Worm (Caenorhabditis elegans): ENCODE results near the gene pcp-2.
A peak's percentile ranks its signal among the peaks of the same experiment; 100 is the strongest.

The pcp-2 gene

DNA sequence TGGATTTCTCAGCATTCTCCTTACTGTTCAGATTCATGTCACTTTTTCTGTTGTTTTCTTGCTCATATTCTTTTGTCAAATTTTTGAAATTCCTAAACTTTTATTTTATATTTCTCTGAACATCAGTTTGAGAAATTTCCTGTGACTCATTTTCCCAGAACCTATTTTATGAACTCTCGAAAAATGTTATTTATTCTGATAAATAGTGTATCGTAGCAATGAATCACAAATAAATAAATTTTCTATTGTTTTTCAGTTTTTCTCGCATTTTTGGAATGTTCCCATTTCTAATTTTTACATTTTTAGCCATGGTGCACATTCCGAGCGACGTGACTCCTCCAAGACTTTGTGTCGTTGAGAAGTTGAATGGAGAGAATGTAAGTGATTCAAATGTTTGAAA, 46.1 kb downstream of the pcp-2 start, which contains the start of gene nrfl-1:
nrfl-1 (plus strand) TSS at position 301 of the 400 bp plus-strand sequence.
- TF ChIP-seq skn-1 (tag; optimal IDR thresholded peaks at IDR 0.05) (no peak), pha-4 (tag; optimal IDR thresholded peaks at IDR 0.05) (no peak), egl-5 (tag; optimal IDR thresholded peaks at IDR 0.05) (no peak), lin-39 (tag; optimal IDR thresholded peaks at IDR 0.05) (no peak), ztf-11 (tag; optimal IDR thresholded peaks at IDR 0.05) (no peak), fos-1 (tag; optimal IDR thresholded peaks at IDR 0.05) (no peak), egl-27 (tag; optimal IDR thresholded peaks at IDR 0.05) (no peak), ceh-9 (tag; optimal IDR thresholded peaks at IDR 0.05) (no peak), nhr-23 (tag; optimal IDR thresholded peaks at IDR 0.05) (no peak), lin-15B (tag; optimal IDR thresholded peaks at IDR 0.05) (no peak), mdl-1 (tag; optimal IDR thresholded peaks at IDR 0.05) (no peak)

DNA sequence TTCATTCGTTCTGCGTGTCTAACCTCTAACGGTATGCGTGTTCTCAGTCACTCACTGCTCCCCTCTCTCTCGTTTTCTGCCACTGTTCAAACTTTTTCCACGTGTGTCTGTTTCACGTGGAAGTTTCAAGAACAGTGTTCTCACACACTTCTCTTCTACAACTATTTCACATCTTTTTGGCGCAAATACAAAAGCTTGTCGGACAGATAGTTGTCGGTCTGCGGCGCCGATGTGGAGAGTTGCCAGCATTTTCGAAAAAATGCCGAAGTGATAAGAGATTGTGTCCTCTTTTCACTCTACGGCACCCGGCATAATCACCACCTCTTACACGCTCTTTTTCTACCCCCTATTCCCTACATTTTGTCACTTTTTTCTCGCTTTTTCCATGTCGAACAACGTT, 46.6 kb downstream of the pcp-2 start:
- TF ChIP-seq pha-4 (tag; optimal IDR thresholded peaks at IDR 0.05) (peak; percentile 31), elt-2 (tag; optimal IDR thresholded peaks at IDR 0.05) (peak; percentile 79), pqm-1 (tag; optimal IDR thresholded peaks at IDR 0.05) (peak; percentile 14), ztf-4 (tag; optimal IDR thresholded peaks at IDR 0.05) (no peak)

DNA sequence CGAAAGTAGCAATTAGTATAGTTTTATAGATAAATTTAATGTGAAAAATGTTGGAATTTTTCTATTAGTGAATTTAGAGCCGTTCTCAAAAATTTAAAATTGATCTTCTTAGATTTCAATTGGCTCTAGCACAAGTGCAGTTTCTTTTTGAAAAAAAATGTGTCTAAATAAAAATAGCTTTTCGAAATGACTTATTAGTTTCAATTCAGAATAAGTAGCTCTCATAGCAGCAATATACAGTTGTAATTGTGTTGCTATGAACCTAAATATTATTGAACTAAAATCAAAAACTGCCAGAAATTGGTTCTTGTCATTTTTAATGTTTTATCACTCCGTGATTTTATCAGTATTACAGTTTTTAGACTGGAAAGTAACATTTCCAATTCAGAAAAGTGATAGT, 47.2 kb downstream of the pcp-2 start:
- TF ChIP-seq pha-4 (tag; optimal IDR thresholded peaks at IDR 0.05) (no peak), aly-2 (tag; optimal IDR thresholded peaks at IDR 0.05) (no peak), ztf-4 (tag; optimal IDR thresholded peaks at IDR 0.05) (no peak), tbx-2 (tag; optimal IDR thresholded peaks at IDR 0.05) (no peak), hmg-11 (tag; optimal IDR thresholded peaks at IDR 0.05) (no peak), snpc-4 (tag; optimal IDR thresholded peaks at IDR 0.05) (no peak), lsy-12 (tag; optimal IDR thresholded peaks at IDR 0.05) (no peak), ceh-82 (tag; optimal IDR thresholded peaks at IDR 0.05) (no peak), nhr-77 (tag; optimal IDR thresholded peaks at IDR 0.05) (no peak), egl-5 (tag; optimal IDR thresholded peaks at IDR 0.05) (no peak), daf-12 (tag; optimal IDR thresholded peaks at IDR 0.05) (no peak), skn-1 (tag; optimal IDR thresholded peaks at IDR 0.05) (no peak), egl-27 (tag; optimal IDR thresholded peaks at IDR 0.05) (no peak)

DNA sequence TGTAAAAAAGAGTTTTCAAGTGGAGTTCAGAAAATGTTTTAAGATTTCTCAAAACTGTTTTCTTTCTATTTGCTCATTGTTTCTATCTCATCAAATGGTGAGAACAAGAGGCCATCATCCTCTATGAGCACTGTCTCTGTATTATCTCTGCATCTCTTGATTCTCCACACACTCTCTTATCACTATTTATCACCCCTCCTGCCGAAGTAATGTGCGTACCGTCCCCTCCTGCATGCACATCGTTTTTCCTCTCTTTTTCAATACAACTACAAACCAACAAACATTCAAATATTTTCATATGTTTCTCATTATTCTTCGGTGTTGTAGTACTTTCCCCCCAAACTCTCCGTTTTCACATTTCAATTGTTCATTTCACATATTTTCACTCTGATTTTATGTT, 48.5 kb downstream of the pcp-2 start:
- TF ChIP-seq elt-2 (tag; optimal IDR thresholded peaks at IDR 0.05) (peak; percentile 66), elt-3 (tag; optimal IDR thresholded peaks at IDR 0.05) (no peak), mdl-1 (tag; optimal IDR thresholded peaks at IDR 0.05) (no peak), sea-2 (GFP tag; optimal IDR thresholded peaks at IDR 0.05) (no peak), nhr-67 (tag; optimal IDR thresholded peaks at IDR 0.05) (no peak), ceh-82 (tag; optimal IDR thresholded peaks at IDR 0.05) (no peak), pha-4 (tag; optimal IDR thresholded peaks at IDR 0.05) (peak; percentile 35), lsy-12 (tag; optimal IDR thresholded peaks at IDR 0.05) (no peak), fkh-2 (tag; optimal IDR thresholded peaks at IDR 0.05) (no peak)

DNA sequence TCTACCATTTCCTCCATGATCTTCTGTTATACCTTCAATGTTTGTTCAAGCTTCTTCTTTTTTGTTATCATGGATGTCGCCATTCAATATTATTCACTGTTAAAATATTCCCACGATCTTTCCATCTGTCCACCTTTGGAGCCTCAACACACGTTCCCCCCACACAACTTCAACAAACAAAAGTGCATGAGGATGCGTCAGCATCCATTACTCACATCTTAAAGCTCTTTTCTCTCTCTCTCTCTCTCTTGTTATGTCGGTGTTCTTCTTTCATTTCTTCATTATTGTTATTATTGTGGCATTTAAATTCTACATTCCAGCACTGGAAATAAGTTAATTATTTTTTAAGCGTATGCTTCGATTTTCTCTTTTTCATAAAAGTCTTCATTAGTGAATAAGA, 50.8 kb downstream of the pcp-2 start:
- TF ChIP-seq pha-4 (tag; optimal IDR thresholded peaks at IDR 0.05), result peak; percentile 53
- no peak for TF ChIP-seq daf-12 (tag; optimal IDR thresholded peaks at IDR 0.05)
- TF ChIP-seq unc-62 (GFP tag; optimal IDR thresholded peaks at IDR 0.05), result no peak
- TF ChIP-seq unc-39 (tag; optimal IDR thresholded peaks at IDR 0.05), result no peak
- no peak for TF ChIP-seq nhr-25 (tag; optimal IDR thresholded peaks at IDR 0.05)
- TF ChIP-seq snpc-4 (tag; optimal IDR thresholded peaks at IDR 0.05), result no peak
- no peak for TF ChIP-seq nhr-11 (tag; optimal IDR thresholded peaks at IDR 0.05)
- no peak for TF ChIP-seq ztf-11 (tag; optimal IDR thresholded peaks at IDR 0.05)

DNA sequence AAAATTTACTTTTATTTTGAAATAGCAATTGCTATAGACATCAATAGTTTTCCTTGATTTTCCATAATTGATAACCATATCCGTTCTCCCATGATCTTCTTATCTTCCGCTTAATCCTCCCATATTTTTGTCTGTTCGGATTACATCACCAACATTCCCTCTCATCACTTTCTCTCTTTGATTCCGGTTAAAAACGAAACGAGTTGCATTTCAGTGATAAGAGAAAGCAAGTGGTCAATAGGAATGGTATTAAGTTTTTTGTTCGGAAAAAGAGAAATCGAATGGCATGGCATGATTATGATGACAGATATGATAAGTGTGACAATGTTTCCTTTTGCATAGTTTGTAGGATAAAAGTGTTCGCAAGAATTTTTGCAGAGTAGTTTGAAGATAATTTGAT, 52.9 kb downstream of the pcp-2 start:
- TF ChIP-seq skn-1 (tag; optimal IDR thresholded peaks at IDR 0.05) (no peak), ceh-28 (tag; optimal IDR thresholded peaks at IDR 0.05) (no peak), elt-2 (tag; optimal IDR thresholded peaks at IDR 0.05) (peak; percentile 71), elt-1 (tag; optimal IDR thresholded peaks at IDR 0.05) (no peak), nhr-25 (tag; optimal IDR thresholded peaks at IDR 0.05) (no peak), R02D3.7 (tag; optimal IDR thresholded peaks at IDR 0.05) (no peak), nhr-43 (tag; optimal IDR thresholded peaks at IDR 0.05; ENCODE audit: poor library complexity, severe bottlenecking) (peak; percentile 58), ama-1 (optimal IDR thresholded peaks at IDR 0.05) (no peak), eor-1 (tag; optimal IDR thresholded peaks at IDR 0.05) (no peak), nhr-28 (tag; optimal IDR thresholded peaks at IDR 0.05) (no peak), unc-39 (tag; optimal IDR thresholded peaks at IDR 0.05) (no peak), pqm-1 (tag; optimal IDR thresholded peaks at IDR 0.05) (peak; percentile 45), elt-3 (tag; optimal IDR thresholded peaks at IDR 0.05) (peak in 2 of 3 experiments; percentile 20 to 65), ztf-11 (tag; optimal IDR thresholded peaks at IDR 0.05) (no peak), ceh-16 (tag; optimal IDR thresholded peaks at IDR 0.05) (no peak), daf-12 (tag; optimal IDR thresholded peaks at IDR 0.05) (no peak), nhr-76 (tag; optimal IDR thresholded peaks at IDR 0.05) (no peak), nhr-12 (tag; optimal IDR thresholded peaks at IDR 0.05) (no peak), pha-4 (tag; optimal IDR thresholded peaks at IDR 0.05) (no peak), ceh-9 (tag; optimal IDR thresholded peaks at IDR 0.05) (no peak)
